Worm (Caenorhabditis elegans): ENCODE data around the gene W07G4.2.

DNA sequence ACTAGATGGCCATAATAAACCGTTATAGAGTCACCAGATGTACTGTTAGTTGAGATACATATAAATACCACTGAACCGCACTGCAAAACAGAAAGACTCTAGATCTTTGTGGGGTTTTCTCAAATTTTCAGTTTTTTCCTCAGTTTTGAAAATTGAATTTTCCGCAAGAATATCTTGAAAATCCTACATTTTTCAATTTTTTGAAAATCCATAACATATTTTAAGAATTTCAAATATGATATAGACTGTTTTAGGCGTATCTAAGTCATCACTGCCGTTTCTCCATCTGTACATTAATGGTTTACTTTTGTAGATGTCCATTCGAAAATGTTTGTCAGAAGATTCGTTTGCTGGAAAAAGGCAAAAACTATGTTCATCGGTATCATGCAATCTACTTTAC lies 25.5 kb upstream of the W07G4.2 start, which contains the start of gene F42E8.1:
- TF ChIP-seq ztf-29 (GFP tag; IDR thresholded peaks at IDR 0.05) = no peak
- TF ChIP-seq flt-1 (GFP tag; IDR thresholded peaks at IDR 0.05) = no peak
- TF ChIP-seq T22C8.4 (GFP tag; IDR thresholded peaks at IDR 0.05) = no peak
- no peak for TF ChIP-seq cog-1 (tag; optimal IDR thresholded peaks at IDR 0.05)
- TF ChIP-seq klf-2 (GFP tag; conservative IDR thresholded peaks at IDR 0.05) = no peak
- TF ChIP-seq ref-1 (GFP tag; conservative IDR thresholded peaks at IDR 0.05) = no peak
- TF ChIP-seq med-1 (GFP tag; optimal IDR thresholded peaks at IDR 0.05; ENCODE audit: insufficient read depth) = no peak
- no peak for TF ChIP-seq ztf-23 (GFP tag; IDR thresholded peaks at IDR 0.05)

Measured in whole organism, midembryonic.